Fruit fly (Drosophila melanogaster): ENCODE results near the gene CG4502.
A peak's percentile ranks its signal among the peaks of the same experiment; 100 is the strongest.

Gene CG4502

DNA sequence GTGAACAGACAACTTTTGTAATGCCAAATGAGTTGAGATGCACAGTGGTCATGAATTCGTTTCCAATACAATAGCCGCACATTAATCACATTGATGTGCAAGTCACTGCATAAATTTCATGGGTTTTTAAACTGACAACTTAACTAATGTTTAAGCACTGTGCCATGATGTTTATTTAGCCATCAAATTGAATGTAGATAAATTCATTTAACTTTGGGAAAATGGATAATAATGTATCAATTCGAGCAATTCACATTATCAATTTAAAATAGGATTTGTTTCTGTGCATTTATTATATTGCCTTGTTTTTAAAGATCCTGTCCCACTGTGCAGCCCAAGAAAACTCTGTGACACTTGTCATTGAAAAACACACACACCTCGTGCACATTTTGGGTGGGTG is 56.0 kb downstream of the CG4502 start (continued):
- peak; percentile 13 for TF ChIP-seq HmgZ (tag; optimal IDR thresholded peaks at IDR 0.05)
- TF ChIP-seq CG4730 (GFP tag; IDR thresholded peaks at IDR 0.05) = peak; percentile 40; the same call in 1 of the 2 replicates
- TF ChIP-seq ftz-f1 (GFP tag; optimal IDR thresholded peaks at IDR 0.05) = no peak
- no peak for TF ChIP-seq CG8478 (optimal IDR thresholded peaks at IDR 0.05)
- TF ChIP-seq CG15073 (GFP tag; optimal IDR thresholded peaks at IDR 0.05) = no peak
- TF ChIP-seq unpg (GFP tag; optimal IDR thresholded peaks at IDR 0.05) = peak; percentile 85
- TF ChIP-seq vvl (GFP tag; IDR thresholded peaks at IDR 0.05) = peak; percentile 60
- peak; percentile 87 for TF ChIP-seq CG2712 (tag; optimal IDR thresholded peaks at IDR 0.05)
- TF ChIP-seq CG15514 (GFP tag; optimal IDR thresholded peaks at IDR 0.05) = no peak
- TF ChIP-seq Fer3 (tag; optimal IDR thresholded peaks at IDR 0.05) = peak; percentile 49
- peak; percentile 77 for TF ChIP-seq CG17359 (tag; optimal IDR thresholded peaks at IDR 0.05)
- TF ChIP-seq gcm2 (GFP tag; optimal IDR thresholded peaks at IDR 0.05) = no peak
- TF ChIP-seq Hsf (GFP tag; optimal IDR thresholded peaks at IDR 0.05) = peak; percentile 79
- no peak for TF ChIP-seq Scr (GFP tag; IDR thresholded peaks at IDR 0.05; ENCODE audit: partially characterized antibody)
- TF ChIP-seq Max (GFP tag; optimal IDR thresholded peaks at IDR 0.05) = peak; percentile 9
- TF ChIP-seq D19B (GFP tag; optimal IDR thresholded peaks at IDR 0.05) = no peak
- peak; percentile 78 for TF ChIP-seq Blimp-1 (GFP tag; optimal IDR thresholded peaks at IDR 0.05)
- peak; percentile 62 to 80 for TF ChIP-seq dpn (GFP tag; optimal IDR thresholded peaks at IDR 0.05)
- TF ChIP-seq CG8290 (GFP tag; optimal IDR thresholded peaks at IDR 0.05) = no peak
- peak in 1 of 2 experiments; percentile 58 for TF ChIP-seq CG8290 (tag; optimal IDR thresholded peaks at IDR 0.05)
- no peak; the same call in 1 of the 2 replicates for TF ChIP-seq Dip2 (GFP tag; IDR thresholded peaks at IDR 0.05)
- peak; percentile 61 for TF ChIP-seq CG3407 (GFP tag; optimal IDR thresholded peaks at IDR 0.05)
- no peak for TF ChIP-seq CG31224 (GFP tag; IDR thresholded peaks at IDR 0.05)
- TF ChIP-seq insv (GFP tag; optimal IDR thresholded peaks at IDR 0.05) = no peak
- TF ChIP-seq org-1 (GFP tag; optimal IDR thresholded peaks at IDR 0.05) = peak; percentile 78
- TF ChIP-seq Dfd (GFP tag; optimal IDR thresholded peaks at IDR 0.05) = no peak
- peak; percentile 51; the same call in 1 of the 2 replicates for TF ChIP-seq CG10959 (GFP tag; IDR thresholded peaks at IDR 0.05)
- peak; percentile 66 for TF ChIP-seq CG17385 (GFP tag; optimal IDR thresholded peaks at IDR 0.05)
- peak; percentile 52 for TF ChIP-seq CG18764 (GFP tag; optimal IDR thresholded peaks at IDR 0.05)
- 0 out of 3 replicates have a peak, but pooled peaks have one; percentile 17 for TF ChIP-seq CG11093 (GFP tag; IDR thresholded peaks at IDR 0.05)
- no peak for TF ChIP-seq bigmax (GFP tag; optimal IDR thresholded peaks at IDR 0.05)
- TF ChIP-seq phol (tag; optimal IDR thresholded peaks at IDR 0.05) = peak; percentile 86
- TF ChIP-seq HHEX (GFP tag; optimal IDR thresholded peaks at IDR 0.05) = peak; percentile 66
- TF ChIP-seq hkb (optimal IDR thresholded peaks at IDR 0.05) = no peak
- peak; percentile 82 for TF ChIP-seq hkb (GFP tag; IDR thresholded peaks at IDR 0.05)
- TF ChIP-seq fd96Cb (tag; optimal IDR thresholded peaks at IDR 0.05) = peak; percentile 82
- TF ChIP-seq Nf-YA (GFP tag; IDR thresholded peaks at IDR 0.05) = 0 out of 2 replicates have a peak, but pooled peaks have one; percentile 26
- no peak for TF ChIP-seq exex (tag; optimal IDR thresholded peaks at IDR 0.05)
- no peak for TF ChIP-seq Lim3 (GFP tag; IDR thresholded peaks at IDR 0.05)
- TF ChIP-seq jing (GFP tag; optimal IDR thresholded peaks at IDR 0.05) = peak; percentile 80
- no peak for TF ChIP-seq Fer2 (tag; optimal IDR thresholded peaks at IDR 0.05)
- TF ChIP-seq dmrt99B (tag; optimal IDR thresholded peaks at IDR 0.05) = peak; percentile 89
- no peak for TF ChIP-seq bbx (GFP tag; IDR thresholded peaks at IDR 0.05; ENCODE audit: partially characterized antibody)
- no peak for TF ChIP-seq Doc2 (GFP tag; IDR thresholded peaks at IDR 0.05)
- TF ChIP-seq repo (GFP tag; optimal IDR thresholded peaks at IDR 0.05) = no peak
- peak; percentile 65 for TF ChIP-seq CG10366 (GFP tag; IDR thresholded peaks at IDR 0.05)
- TF ChIP-seq prd (optimal IDR thresholded peaks at IDR 0.05) = no peak
- TF ChIP-seq prd (GFP tag; IDR thresholded peaks at IDR 0.05) = peak; percentile 81
- peak; percentile 49 for TF ChIP-seq CG11398 (GFP tag; optimal IDR thresholded peaks at IDR 0.05)
- TF ChIP-seq CG4820 (GFP tag; optimal IDR thresholded peaks at IDR 0.05) = peak; percentile 79
- peak in 1 of 2 experiments; percentile 83 for TF ChIP-seq bsh (GFP tag; optimal IDR thresholded peaks at IDR 0.05)
- peak; percentile 54 for TF ChIP-seq NK7.1 (GFP tag; optimal IDR thresholded peaks at IDR 0.05)
